Worm (Caenorhabditis elegans): ENCODE measurements around the gene T24A6.16.

DNA sequence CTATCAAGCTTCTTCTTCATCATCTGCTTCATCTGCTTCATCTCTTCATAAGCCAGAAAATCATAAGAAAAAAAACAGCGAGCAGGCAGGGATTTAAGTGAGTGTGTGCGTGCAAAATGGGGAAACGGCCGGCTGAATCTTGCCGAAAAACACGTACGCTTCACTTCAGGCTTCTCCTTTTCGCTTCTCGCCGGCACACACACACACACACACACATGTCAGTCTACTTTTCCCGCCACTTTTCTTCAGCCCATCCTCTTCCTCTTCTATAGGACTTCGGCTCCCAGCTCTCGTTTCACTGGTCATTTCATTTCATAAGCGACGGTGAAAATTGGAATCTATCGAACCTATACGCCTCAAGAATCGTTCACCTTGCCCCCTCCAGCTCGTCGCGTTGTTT is 16.5 kb upstream of the T24A6.16 start:
- no peak for TF ChIP-seq nhr-77 (tag; optimal IDR thresholded peaks at IDR 0.05)
- TF ChIP-seq ceh-32 (tag; optimal IDR thresholded peaks at IDR 0.05; ENCODE audit: poor library complexity) = no peak
- TF ChIP-seq F49E8.2 (tag; optimal IDR thresholded peaks at IDR 0.05; ENCODE audit: borderline replicate concordance) = no peak
- TF ChIP-seq nhr-237 (tag; optimal IDR thresholded peaks at IDR 0.05) = no peak

Measured in whole organism, L4 larva.